Fruit fly (Drosophila melanogaster): ENCODE data around the gene fy.

The fy gene

dm6 chr2L:8403286-8404270 is 498 bp upstream of the fy start, which contains the start of gene emb (continued):
- TF ChIP-seq Pdp1 (GFP tag; optimal IDR thresholded peaks at IDR 0.05) (peak in 1 of 2 experiments; percentile 17), CG11696 (GFP tag; IDR thresholded peaks at IDR 0.05) (no peak), YL-1 (GFP tag; optimal IDR thresholded peaks at IDR 0.05) (peak; percentile 85), otp (GFP tag; IDR thresholded peaks at IDR 0.05) (0 out of 3 replicates have a peak, but pooled peaks have one; percentile 9), eve (GFP tag; optimal IDR thresholded peaks at IDR 0.05) (no peak), Eip74EF (GFP tag; optimal IDR thresholded peaks at IDR 0.05) (no peak), Lpt (GFP tag; optimal IDR thresholded peaks at IDR 0.05) (no peak), CG12659 (GFP tag; optimal IDR thresholded peaks at IDR 0.05) (peak; percentile 93), B-H1 (GFP tag; IDR thresholded peaks at IDR 0.05) (no peak), insv (GFP tag; optimal IDR thresholded peaks at IDR 0.05) (peak in 1 of 2 experiments; percentile 41), lbe (GFP tag; optimal IDR thresholded peaks at IDR 0.05) (peak; percentile 7), pita (GFP tag; optimal IDR thresholded peaks at IDR 0.05) (no peak), dm (GFP tag; optimal IDR thresholded peaks at IDR 0.05) (peak; percentile 83), Trl (optimal IDR thresholded peaks at IDR 0.05) (no peak), Trl (GFP tag; optimal IDR thresholded peaks at IDR 0.05) (peak; percentile 50), Dad (GFP tag; optimal IDR thresholded peaks at IDR 0.05) (peak; percentile 52), CG17359 (tag; optimal IDR thresholded peaks at IDR 0.05) (peak; percentile 19), CG31224 (GFP tag; IDR thresholded peaks at IDR 0.05) (no peak), CG5180 (GFP tag; optimal IDR thresholded peaks at IDR 0.05) (peak; percentile 94), ind (GFP tag; optimal IDR thresholded peaks at IDR 0.05) (peak; percentile 37), Vsx1 (GFP tag; optimal IDR thresholded peaks at IDR 0.05) (no peak), CG1024 (GFP tag; IDR thresholded peaks at IDR 0.05) (no peak), Bdp1 (GFP tag; optimal IDR thresholded peaks at IDR 0.05) (peak; percentile 23), disco-r (GFP tag; optimal IDR thresholded peaks at IDR 0.05) (peak; percentile 34), org-1 (GFP tag; optimal IDR thresholded peaks at IDR 0.05) (no peak), CG15514 (GFP tag; optimal IDR thresholded peaks at IDR 0.05) (peak; percentile 91), Atf-2 (GFP tag; optimal IDR thresholded peaks at IDR 0.05) (peak; percentile 18), CG13775 (GFP tag; optimal IDR thresholded peaks at IDR 0.05) (peak; percentile 55), repo (GFP tag; optimal IDR thresholded peaks at IDR 0.05) (peak; percentile 19), ap (GFP tag; IDR thresholded peaks at IDR 0.05) (no peak), CG2202 (tag; optimal IDR thresholded peaks at IDR 0.05) (peak; percentile 11), chm (GFP tag; IDR thresholded peaks at IDR 0.05) (peak; percentile 17; the same call in 1 of the 2 replicates), CG12219 (GFP tag; optimal IDR thresholded peaks at IDR 0.05) (peak; percentile 0), sisA (GFP tag; IDR thresholded peaks at IDR 0.05) (no peak), CG17328 (GFP tag; IDR thresholded peaks at IDR 0.05) (0 out of 2 replicates have a peak, but pooled peaks have one; percentile 24), vvl (GFP tag; IDR thresholded peaks at IDR 0.05) (peak; percentile 55), dysf (GFP tag; IDR thresholded peaks at IDR 0.05) (peak; percentile 57; the same call in 2 of the 3 replicates), da (GFP tag; optimal IDR thresholded peaks at IDR 0.05) (no peak), sd (tag; optimal IDR thresholded peaks at IDR 0.05) (no peak), Ets97D (GFP tag; optimal IDR thresholded peaks at IDR 0.05) (peak; percentile 95), ranshi (GFP tag; IDR thresholded peaks at IDR 0.05) (0 out of 2 replicates have a peak, but pooled peaks have one; percentile 17), usp (GFP tag; optimal IDR thresholded peaks at IDR 0.05) (no peak), yki (optimal IDR thresholded peaks at IDR 0.05) (no peak), jing (GFP tag; optimal IDR thresholded peaks at IDR 0.05) (no peak), Dip2 (GFP tag; IDR thresholded peaks at IDR 0.05) (no peak), dimm (GFP tag; IDR thresholded peaks at IDR 0.05) (no peak), Dll (GFP tag; IDR thresholded peaks at IDR 0.05; ENCODE audit: partially characterized antibody) (peak; percentile 94), gcm2 (GFP tag; optimal IDR thresholded peaks at IDR 0.05) (peak; percentile 26), ewg (GFP tag; optimal IDR thresholded peaks at IDR 0.05) (peak; percentile 53)
